Worm (Caenorhabditis elegans) whole organism, L2 larva: ENCODE results near the gene T21E8.4.

ENCODE experiments used
- C34F6.9 ChIP-seq: fragments of 150-350 bp; optimal IDR thresholded peaks from 2 replicates; lab custom pipeline; 2014; ENCODE audit warnings: missing biosample characterization, missing genetic modification characterization
- R02D3.7 ChIP-seq: fragments of 150-350 bp; optimal IDR thresholded peaks from 2 replicates; lab custom pipeline; 2014; ENCODE audit warnings: missing biosample characterization, missing genetic modification characterization
- Y55F3AM.14 ChIP-seq: fragments of 200-800 bp; sonication (Bioruptor generic); optimal IDR thresholded peaks from 2 replicates; lab custom pipeline; 2018; ENCODE audit warnings: mild to moderate bottlenecking, missing genetic modification characterization, missing compliant biosample characterization
- ZK546.5 ChIP-seq: sonication (generic microtip); optimal IDR thresholded peaks from 2 replicates; lab custom pipeline; 2017; ENCODE audit warnings: missing biosample characterization, missing genetic modification characterization
- alr-1 ChIP-seq: fragments of 150-350 bp; optimal IDR thresholded peaks from 2 replicates; lab custom pipeline; 2014; ENCODE audit warnings: missing biosample characterization, missing genetic modification characterization
- aly-2 ChIP-seq: fragments of 150-350 bp; optimal IDR thresholded peaks from 2 replicates; lab custom pipeline; 2014; ENCODE audit warnings: missing biosample characterization, missing genetic modification characterization
- ama-1 ChIP-seq: fragments of 150-350 bp; optimal IDR thresholded peaks from 2 replicates; lab custom pipeline; 2018; ENCODE audit warnings: inconsistent platforms
- blmp-1 ChIP-seq: sonication (generic microtip); optimal IDR thresholded peaks from 2 replicates; lab custom pipeline; 2017; ENCODE audit warnings: missing genetic modification characterization, mild to moderate bottlenecking, missing compliant biosample characterization, antibody characterized with exemption, moderate library complexity; ENCODE audit not compliant: insufficient read depth
- crh-2 ChIP-seq: sonication (generic microtip); optimal IDR thresholded peaks from 2 replicates; lab custom pipeline; 2017; ENCODE audit warnings: missing biosample characterization, missing genetic modification characterization
- dmd-4 ChIP-seq: sonication (generic microtip); optimal IDR thresholded peaks from 2 replicates; lab custom pipeline; 2017; ENCODE audit warnings: missing biosample characterization, missing genetic modification characterization
- elt-3 ChIP-seq: sonication (generic microtip); optimal IDR thresholded peaks from 2 replicates; lab custom pipeline; 2017; ENCODE audit warnings: missing biosample characterization, missing genetic modification characterization
- gmeb-1 ChIP-seq: fragments of 150-350 bp; optimal IDR thresholded peaks from 2 replicates; lab custom pipeline; 2014; ENCODE audit warnings: missing biosample characterization, missing genetic modification characterization
- lin-11 ChIP-seq: fragments of 150-350 bp; sonication (generic microtip); optimal IDR thresholded peaks from 2 replicates; lab custom pipeline; 2014; ENCODE audit warnings: missing biosample characterization, missing genetic modification characterization, inconsistent platforms, mixed read lengths
- lin-39 ChIP-seq: fragments of 150-350 bp; optimal IDR thresholded peaks from 2 replicates; lab custom pipeline; 2014; ENCODE audit warnings: missing biosample characterization, missing genetic modification reagents, missing genetic modification characterization
- lsy-2 ChIP-seq, 2 experiments: fragments of 150-350 bp in 1 of 2; sonication (generic microtip) in 1 of 2; optimal IDR thresholded peaks; 2 replicates each; lab custom pipeline; 2014 to 2017; ENCODE audit warnings: missing biosample characterization in 2 of 2, missing genetic modification characterization in 2 of 2
- mab-5 ChIP-seq: fragments of 150-350 bp; optimal IDR thresholded peaks from 2 replicates; lab custom pipeline; 2014; ENCODE audit warnings: missing biosample characterization, missing genetic modification characterization
- mbf-1 ChIP-seq: sonication (generic microtip); optimal IDR thresholded peaks from 2 replicates; lab custom pipeline; 2017; ENCODE audit warnings: missing biosample characterization, missing genetic modification characterization
- mdl-1 ChIP-seq, 2 experiments: fragments of 150-350 bp in 1 of 2; sonication (generic microtip) in 1 of 2; optimal IDR thresholded peaks; 2 replicates each; lab custom pipeline; 2017; ENCODE audit warnings: missing biosample characterization in 2 of 2, missing genetic modification characterization in 2 of 2
- nhr-12 ChIP-seq: fragments of 150-350 bp; optimal IDR thresholded peaks from 2 replicates; lab custom pipeline; 2014; ENCODE audit warnings: missing biosample characterization, missing genetic modification characterization
- nhr-129 ChIP-seq: fragments of 150-350 bp; optimal IDR thresholded peaks from 2 replicates; lab custom pipeline; 2014; ENCODE audit warnings: missing biosample characterization, missing genetic modification characterization
- nhr-21 ChIP-seq: fragments of 150-350 bp; optimal IDR thresholded peaks from 2 replicates; lab custom pipeline; 2014; ENCODE audit warnings: missing biosample characterization, missing genetic modification characterization
- nhr-23 ChIP-seq: fragments of 150-350 bp; optimal IDR thresholded peaks from 2 replicates; lab custom pipeline; 2014; ENCODE audit warnings: missing biosample characterization, missing genetic modification reagents, missing genetic modification characterization
- nhr-237 ChIP-seq: fragments of 150-350 bp; optimal IDR thresholded peaks from 2 replicates; lab custom pipeline; 2014; ENCODE audit warnings: missing biosample characterization, missing genetic modification characterization
- nhr-25 ChIP-seq: fragments of 150-350 bp; sonication (generic microtip); optimal IDR thresholded peaks from 3 replicates; lab custom pipeline; 2014; ENCODE audit warnings: missing biosample characterization, missing genetic modification characterization
- nhr-6 ChIP-seq: fragments of 150-350 bp; optimal IDR thresholded peaks from 2 replicates; lab custom pipeline; 2014; ENCODE audit warnings: missing biosample characterization, missing genetic modification characterization
- nhr-77 ChIP-seq: fragments of 150-350 bp; optimal IDR thresholded peaks from 2 replicates; lab custom pipeline; 2014; ENCODE audit warnings: missing biosample characterization, missing genetic modification characterization
- skn-1 ChIP-seq: sonication (generic microtip); optimal IDR thresholded peaks from 2 replicates; lab custom pipeline; 2017; ENCODE audit warnings: missing biosample characterization, missing genetic modification characterization
- snpc-4 ChIP-seq: fragments of 150-350 bp; optimal IDR thresholded peaks from 2 replicates; lab custom pipeline; 2014; ENCODE audit warnings: missing biosample characterization, missing genetic modification characterization
- unc-39 ChIP-seq: fragments of 150-350 bp; optimal IDR thresholded peaks from 2 replicates; lab custom pipeline; 2014; ENCODE audit warnings: missing biosample characterization, missing genetic modification characterization
- unc-55 ChIP-seq: fragments of 150-350 bp; sonication (generic microtip); optimal IDR thresholded peaks from 3 replicates; lab custom pipeline; 2014; ENCODE audit warnings: missing biosample characterization, missing genetic modification reagents, missing genetic modification characterization
- zag-1 ChIP-seq: fragments of 150-350 bp; optimal IDR thresholded peaks from 2 replicates; lab custom pipeline; 2014; ENCODE audit warnings: missing biosample characterization, missing genetic modification characterization
- ztf-1 ChIP-seq: fragments of 200-800 bp; sonication (Bioruptor generic); conservative IDR thresholded peaks from 2 replicates; pipeline ENCODE4 v1.3.6; 2022; ENCODE audit warnings: missing genetic modification characterization, missing compliant biosample characterization
- ztf-11 ChIP-seq: sonication (generic microtip); optimal IDR thresholded peaks from 2 replicates; lab custom pipeline; 2017; ENCODE audit warnings: missing biosample characterization, missing genetic modification characterization

T21E8.4 gene

ce11 chrX:10844602-10845354 lies 35.8 kb upstream of the T21E8.4 start, which contains the start of gene C05A9.2:
C05A9.2 (minus strand) TSS chrX:10844674.
- no peak for TF ChIP-seq aly-2 (tag; lab: Kevin White, UChicago)

- TF ChIP-seq zag-1 (no peak), nhr-6 (tag; lab: Kevin White, UChicago) (no peak), lsy-2 (tag; optimal IDR thresholded peaks at IDR 0.05; lab: Kevin White, UChicago) (no peak), C34F6.9 (tag; lab: Kevin White, UChicago) (no peak), ZK546.5 (tag; lab: Kevin White, UChicago) (no peak), ztf-1 (GFP tag; lab: Robert Waterston, UW) (no peak), alr-1 (tag; lab: Kevin White, UChicago) (no peak), nhr-12 (no peak), lin-11 (tag; lab: Kevin White, UChicago) (no peak), nhr-237 (tag; lab: Kevin White, UChicago) (no peak), R02D3.7 (tag; lab: Kevin White, UChicago) (no peak), unc-55 (no peak), nhr-25 (tag; lab: Kevin White, UChicago) (no peak), nhr-23 (tag; lab: Kevin White, UChicago) (no peak), mdl-1 (tag; optimal IDR thresholded peaks at IDR 0.05; lab: Kevin White, UChicago) (no peak), elt-3 (tag; lab: Kevin White, UChicago) (no peak), crh-2 (tag; lab: Kevin White, UChicago) (no peak), snpc-4 (tag; lab: Kevin White, UChicago) (no peak), skn-1 (tag; lab: Kevin White, UChicago) (no peak), nhr-129 (tag; lab: Kevin White, UChicago) (no peak)
Observed at ce11 chrX:10846898-10847297, 33.7 kb upstream of the T21E8.4 start.

ce11 chrX:10851202-10851601 lies 29.4 kb upstream of the T21E8.4 start:
- no peak for TF ChIP-seq Y55F3AM.14 (GFP tag; lab: Kevin White, UChicago)
- TF ChIP-seq crh-2 (tag; lab: Kevin White, UChicago), result no peak
- TF ChIP-seq nhr-23 (tag; lab: Kevin White, UChicago), result no peak
- no peak for TF ChIP-seq elt-3 (tag; lab: Kevin White, UChicago)
- TF ChIP-seq R02D3.7 (tag; lab: Kevin White, UChicago), result no peak
- no peak for TF ChIP-seq ztf-1 (GFP tag; lab: Robert Waterston, UW)
- TF ChIP-seq alr-1 (tag; lab: Kevin White, UChicago), result no peak
- no peak for TF ChIP-seq nhr-237 (tag; lab: Kevin White, UChicago)
- TF ChIP-seq nhr-25 (tag; lab: Kevin White, UChicago), result no peak
- no peak for TF ChIP-seq nhr-12
- TF ChIP-seq unc-39 (tag; lab: Kevin White, UChicago), result no peak
- no peak for TF ChIP-seq lin-39 (tag; lab: Kevin White, UChicago)
- no peak for TF ChIP-seq blmp-1 (tag; lab: Kevin White, UChicago)
- no peak for TF ChIP-seq snpc-4 (tag; lab: Kevin White, UChicago)
- no peak for TF ChIP-seq C34F6.9 (tag; lab: Kevin White, UChicago)

- TF ChIP-seq mab-5 (tag; lab: Kevin White, UChicago), result no peak
- no peak for TF ChIP-seq nhr-77 (tag; lab: Kevin White, UChicago)
- TF ChIP-seq ztf-11 (tag; lab: Kevin White, UChicago), result no peak
- TF ChIP-seq nhr-23 (tag; lab: Kevin White, UChicago), result no peak
- TF ChIP-seq crh-2 (tag; lab: Kevin White, UChicago), result no peak
- no peak for TF ChIP-seq lin-39 (tag; lab: Kevin White, UChicago)
- TF ChIP-seq unc-39 (tag; lab: Kevin White, UChicago), result no peak
- no peak for TF ChIP-seq unc-55
- TF ChIP-seq ztf-1 (GFP tag; lab: Robert Waterston, UW), result no peak
- no peak for TF ChIP-seq skn-1 (tag; lab: Kevin White, UChicago)
- TF ChIP-seq ZK546.5 (tag; lab: Kevin White, UChicago), result no peak
- no peak for TF ChIP-seq snpc-4 (tag; lab: Kevin White, UChicago)
- no peak for TF ChIP-seq nhr-21 (tag; lab: Kevin White, UChicago)
- no peak for TF ChIP-seq dmd-4 (tag; lab: Kevin White, UChicago)
- no peak for TF ChIP-seq nhr-25 (tag; lab: Kevin White, UChicago)
- TF ChIP-seq gmeb-1 (tag; lab: Kevin White, UChicago), result no peak
- TF ChIP-seq mbf-1 (tag; lab: Kevin White, UChicago), result no peak
- TF ChIP-seq ama-1 (lab: Kevin White, UChicago), result no peak
- TF ChIP-seq, all 48 proteins: peak for 0
Observed at ce11 chrX:10851735-10852134, 28.9 kb upstream of the T21E8.4 start.
